Fruit fly (Drosophila melanogaster): ENCODE measurements around the gene Cp16.

Cp16 gene

DNA sequence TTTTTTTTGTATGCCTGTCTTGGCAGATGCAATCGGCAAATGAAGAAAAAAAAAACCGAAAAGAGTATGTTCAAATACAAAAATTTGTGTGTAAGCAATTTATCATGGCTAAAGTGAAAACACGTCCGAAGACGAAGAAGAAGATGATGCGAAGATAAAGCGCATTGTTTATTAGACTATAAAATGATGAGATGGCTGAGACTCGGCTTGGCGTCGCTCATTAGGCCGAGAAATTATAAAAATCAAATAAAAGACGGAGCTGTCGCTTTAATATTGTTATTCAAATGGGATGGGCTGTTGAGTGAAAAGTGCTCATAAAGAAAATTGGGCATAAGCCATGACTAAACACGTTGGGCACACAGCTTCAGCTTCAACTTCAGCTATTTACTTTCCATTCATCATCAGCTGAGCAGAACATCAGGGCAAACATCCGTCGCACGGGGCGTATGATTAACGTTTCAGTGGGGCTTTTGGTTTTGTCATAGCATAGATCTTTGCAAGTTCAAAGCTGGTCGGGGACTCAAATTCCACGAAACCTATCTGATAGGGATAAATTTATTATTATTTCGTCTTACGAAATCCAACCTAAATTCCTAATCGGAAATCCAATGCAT, 39.0 kb downstream of the Cp16 start:
- TF ChIP-seq Dll (optimal IDR thresholded peaks at IDR 0.05) (no peak), psq (optimal IDR thresholded peaks at IDR 0.05) (no peak), pan (optimal IDR thresholded peaks at IDR 0.05) (no peak), usp (GFP tag; optimal IDR thresholded peaks at IDR 0.05) (no peak), CG8478 (optimal IDR thresholded peaks at IDR 0.05) (no peak), EcR (GFP tag; optimal IDR thresholded peaks at IDR 0.05) (no peak)

dm6 chr3L:8772998-8773684, 41.4 kb downstream of the Cp16 start:
- no peak for TF ChIP-seq EcR (GFP tag; optimal IDR thresholded peaks at IDR 0.05)

DNA sequence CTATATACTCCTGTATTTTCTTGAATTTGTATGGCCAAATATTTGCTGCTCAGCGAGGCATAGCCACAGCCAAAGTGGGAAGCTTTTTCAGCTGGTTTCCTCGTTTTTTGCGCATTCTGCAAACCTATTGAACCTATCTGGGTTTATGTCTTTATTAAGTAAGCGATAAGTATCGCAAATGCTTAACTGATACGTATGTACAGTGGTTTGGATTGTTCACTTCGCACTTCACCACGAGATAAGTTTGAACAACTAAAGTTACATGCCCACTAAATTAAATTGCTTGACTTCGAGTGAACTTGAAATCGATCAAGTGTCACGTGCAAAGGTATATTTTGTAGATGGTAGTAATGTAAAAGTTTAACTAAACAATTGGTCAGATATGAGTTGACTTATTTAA, 42.0 kb downstream of the Cp16 start:
- no peak for TF ChIP-seq usp (GFP tag; optimal IDR thresholded peaks at IDR 0.05)
- no peak for TF ChIP-seq CG8478 (optimal IDR thresholded peaks at IDR 0.05)
- no peak for TF ChIP-seq EcR (GFP tag; optimal IDR thresholded peaks at IDR 0.05)
- TF ChIP-seq psq (optimal IDR thresholded peaks at IDR 0.05) = no peak
- TF ChIP-seq pan (optimal IDR thresholded peaks at IDR 0.05) = no peak
- no peak for TF ChIP-seq Dll (optimal IDR thresholded peaks at IDR 0.05)

DNA sequence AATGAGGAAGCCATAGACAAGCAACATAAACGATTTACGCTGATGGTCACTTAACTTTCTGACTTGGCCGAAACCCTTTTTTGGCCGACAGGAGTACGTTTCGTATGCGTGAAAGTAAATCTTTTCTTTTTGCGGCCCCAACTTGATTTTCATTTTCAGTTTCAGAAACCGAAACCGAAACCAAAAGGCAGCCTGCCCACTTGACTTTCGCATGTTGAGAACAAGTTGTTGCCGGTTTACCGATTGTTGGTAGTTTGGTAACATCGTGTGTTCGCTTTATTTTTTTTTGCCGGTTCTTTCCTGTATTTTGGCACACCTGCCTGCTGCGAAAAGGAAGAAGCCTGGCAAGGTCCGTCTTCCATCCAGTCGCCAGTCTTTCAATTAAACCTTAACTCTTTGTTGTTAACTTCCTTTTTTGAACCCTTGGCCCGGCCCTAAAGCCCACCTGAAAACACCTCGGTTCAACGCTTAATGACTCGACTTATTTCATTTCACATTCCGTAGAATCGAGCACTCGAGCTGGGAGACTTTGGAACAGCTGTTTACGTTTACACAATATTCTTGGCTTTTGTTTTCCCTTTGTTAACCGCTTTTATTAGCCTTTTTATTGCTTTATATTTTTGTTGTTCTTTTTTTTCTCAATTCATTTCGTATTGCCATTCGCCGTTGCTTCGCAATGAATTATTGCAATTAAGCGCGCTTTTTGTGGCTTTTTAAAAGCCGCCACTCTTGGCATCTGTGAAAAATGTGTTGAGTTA, 43.4 kb downstream of the Cp16 start:
- TF ChIP-seq usp (GFP tag; optimal IDR thresholded peaks at IDR 0.05) (no peak), psq (optimal IDR thresholded peaks at IDR 0.05) (no peak), CG8478 (optimal IDR thresholded peaks at IDR 0.05) (no peak)

DNA sequence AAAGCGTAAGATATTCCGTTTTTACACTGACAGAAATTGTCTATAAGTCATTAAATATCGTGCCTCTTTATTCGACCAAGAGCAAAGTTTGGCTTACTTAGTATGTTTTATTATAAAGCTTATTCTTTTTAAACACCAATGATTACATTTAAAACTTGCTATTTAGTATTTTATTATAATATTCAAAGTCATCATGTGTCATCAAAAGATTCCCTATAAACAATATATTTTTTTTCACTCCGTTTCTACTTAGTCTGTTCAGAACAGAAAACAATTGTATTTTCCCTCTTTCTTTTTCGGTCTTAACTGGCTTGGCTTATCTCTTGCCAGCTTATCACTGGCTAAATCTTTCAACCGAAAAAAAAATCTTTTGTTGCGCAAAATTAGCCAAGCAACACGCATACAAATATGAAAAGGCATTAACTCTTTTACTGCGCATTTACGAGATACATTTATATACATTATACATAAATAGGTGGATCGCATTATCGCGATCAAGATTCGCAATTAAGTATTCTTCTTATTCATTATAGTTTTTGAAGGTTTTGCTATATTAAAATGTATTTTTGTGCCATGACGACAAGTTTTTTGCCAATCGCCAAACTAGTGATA, 45.7 kb downstream of the Cp16 start:
- TF ChIP-seq Dll (optimal IDR thresholded peaks at IDR 0.05) (no peak), usp (GFP tag; optimal IDR thresholded peaks at IDR 0.05) (no peak), pan (optimal IDR thresholded peaks at IDR 0.05) (no peak), EcR (GFP tag; optimal IDR thresholded peaks at IDR 0.05) (no peak), CG8478 (optimal IDR thresholded peaks at IDR 0.05) (no peak), psq (optimal IDR thresholded peaks at IDR 0.05) (no peak)

- TF ChIP-seq Dll (optimal IDR thresholded peaks at IDR 0.05) (no peak), pan (optimal IDR thresholded peaks at IDR 0.05) (no peak), psq (optimal IDR thresholded peaks at IDR 0.05) (no peak), usp (GFP tag; optimal IDR thresholded peaks at IDR 0.05) (no peak), CG8478 (optimal IDR thresholded peaks at IDR 0.05) (no peak), EcR (GFP tag; optimal IDR thresholded peaks at IDR 0.05) (no peak)
Measured at dm6 chr3L:8780723-8781296, 49.1 kb downstream of the Cp16 start.

- no peak for TF ChIP-seq usp (GFP tag; optimal IDR thresholded peaks at IDR 0.05)
- no peak for TF ChIP-seq Dll (optimal IDR thresholded peaks at IDR 0.05)
- no peak for TF ChIP-seq pan (optimal IDR thresholded peaks at IDR 0.05)
- TF ChIP-seq CG8478 (optimal IDR thresholded peaks at IDR 0.05) = no peak
- no peak for TF ChIP-seq EcR (GFP tag; optimal IDR thresholded peaks at IDR 0.05)
- TF ChIP-seq psq (optimal IDR thresholded peaks at IDR 0.05) = no peak
Measured at dm6 chr3L:8781993-8782392, 50.2 kb downstream of the Cp16 start.
